Fruit fly (Drosophila melanogaster) whole organism, embryonic: ENCODE data around the gene CG32855.
A peak's percentile ranks its signal among the peaks of the same experiment; 100 is the strongest.

ENCODE experiments used
- CG10274 ChIP-seq: fragments of 200-800 bp; sonication (Bioruptor generic); optimal IDR thresholded peaks from 3 replicates; lab custom pipeline; 2017; ENCODE audit warnings: missing biosample characterization, mild to moderate bottlenecking, missing genetic modification characterization
- CG10366 ChIP-seq: fragments of 200-800 bp; sonication (Bioruptor generic); IDR thresholded peaks from 2 replicates; pipeline ENCODE4 v1.3.6; 2022; ENCODE audit warnings: missing biosample characterization, missing genetic modification characterization
- CG11456 ChIP-seq: fragments of 200-800 bp; sonication (Bioruptor generic); IDR thresholded peaks from 3 replicates; pipeline ENCODE4 v1.3.6; 2022; ENCODE audit warnings: missing biosample characterization, missing genetic modification characterization
- CG11695 ChIP-seq: fragments of 200-800 bp; sonication (Bioruptor generic); IDR thresholded peaks from 3 replicates; pipeline ENCODE4 v1.3.6; 2022; ENCODE audit warnings: missing biosample characterization, missing genetic modification characterization
- CG14050 ChIP-seq: fragments of 200-800 bp; sonication (Bioruptor generic); IDR thresholded peaks from 3 replicates; pipeline ENCODE4 v1.3.6; 2022; ENCODE audit warnings: missing biosample characterization, missing genetic modification characterization
- CG1529 ChIP-seq: fragments of 200-800 bp; sonication (Bioruptor generic); optimal IDR thresholded peaks from 3 replicates; lab custom pipeline; 2018; ENCODE audit warnings: missing biosample characterization, missing genetic modification characterization
- CG15514 ChIP-seq: fragments of 200-800 bp; sonication (Bioruptor generic); optimal IDR thresholded peaks from 3 replicates; lab custom pipeline; 2017; ENCODE audit warnings: missing biosample characterization, missing genetic modification characterization, mild to moderate bottlenecking, moderate library complexity, missing genetic modification reagents
- CG16813 ChIP-seq: fragments of 200-800 bp; sonication (Bioruptor generic); IDR thresholded peaks from 3 replicates; pipeline ENCODE4 v1.3.6; 2022; ENCODE audit warnings: missing biosample characterization, missing genetic modification characterization; ENCODE audit not compliant: partially characterized antibody
- CG2120 ChIP-seq: fragments of 200-800 bp; sonication (Bioruptor generic); optimal IDR thresholded peaks from 3 replicates; lab custom pipeline; 2016; ENCODE audit warnings: missing biosample characterization, missing genetic modification characterization
- CG2875 ChIP-seq: fragments of 200-800 bp; sonication (Bioruptor generic); optimal IDR thresholded peaks from 2 replicates; lab custom pipeline; 2017; ENCODE audit warnings: missing biosample characterization, mild to moderate bottlenecking, missing genetic modification characterization, missing genetic modification reagents
- CG3065 ChIP-seq: fragments of 200-800 bp; sonication (Bioruptor generic); optimal IDR thresholded peaks from 2 replicates; lab custom pipeline; 2016; ENCODE audit warnings: missing biosample characterization, missing genetic modification characterization
- CG31441 ChIP-seq: fragments of 200-800 bp; sonication (Bioruptor generic); IDR thresholded peaks from 2 replicates; pipeline ENCODE4 v1.3.6; 2022; ENCODE audit warnings: missing biosample characterization, missing genetic modification characterization
- CG34224 ChIP-seq: fragments of 200-800 bp; sonication (Bioruptor generic); IDR thresholded peaks from 3 replicates; pipeline ENCODE4 v1.3.6; 2022; ENCODE audit warnings: missing biosample characterization, missing genetic modification characterization; ENCODE audit not compliant: partially characterized antibody
- CG3847 ChIP-seq: fragments of 200-800 bp; sonication (Bioruptor generic); IDR thresholded peaks from 2 replicates; pipeline ENCODE4 v1.3.6; 2022; ENCODE audit warnings: missing biosample characterization, missing genetic modification characterization
- CG4282 ChIP-seq: fragments of 200-800 bp; sonication (Bioruptor generic); optimal IDR thresholded peaks from 2 replicates; lab custom pipeline; 2016; ENCODE audit warnings: missing biosample characterization, missing genetic modification characterization
- CG4328 ChIP-seq: fragments of 200-800 bp; sonication (Bioruptor generic); optimal IDR thresholded peaks from 3 replicates; lab custom pipeline; 2017; ENCODE audit warnings: missing biosample characterization, missing genetic modification reagents, missing genetic modification characterization
- CG6791 ChIP-seq: fragments of 200-800 bp; sonication (Bioruptor generic); IDR thresholded peaks from 3 replicates; pipeline ENCODE4 v1.3.6; 2022; ENCODE audit warnings: missing biosample characterization, missing genetic modification characterization; ENCODE audit not compliant: partially characterized antibody
- CG7357 ChIP-seq: fragments of 200-800 bp; sonication (Bioruptor generic); IDR thresholded peaks from 3 replicates; pipeline ENCODE4 v1.3.6; 2022; ENCODE audit warnings: missing biosample characterization, missing genetic modification characterization
- CG7839 ChIP-seq: fragments of 200-800 bp; sonication (Bioruptor generic); optimal IDR thresholded peaks from 3 replicates; lab custom pipeline; 2018; ENCODE audit warnings: missing biosample characterization, mild to moderate bottlenecking, missing genetic modification characterization, moderate library complexity
- CG7928 ChIP-seq: fragments of 200-800 bp; sonication (Bioruptor generic); optimal IDR thresholded peaks from 2 replicates; lab custom pipeline; 2017; ENCODE audit warnings: missing biosample characterization, mild to moderate bottlenecking, missing genetic modification characterization
- CG9727 ChIP-seq: fragments of 200-800 bp; sonication (Bioruptor generic); optimal IDR thresholded peaks from 3 replicates; lab custom pipeline; 2017; ENCODE audit warnings: missing biosample characterization, mild to moderate bottlenecking, missing genetic modification characterization
- Dip3 ChIP-seq: fragments of 200-800 bp; sonication (Bioruptor generic); optimal IDR thresholded peaks from 3 replicates; lab custom pipeline; 2016; ENCODE audit warnings: missing biosample characterization, missing genetic modification characterization
- E2f1 ChIP-seq: fragments of 200-800 bp; sonication (Bioruptor generic); IDR thresholded peaks from 2 replicates; pipeline ENCODE4 v1.3.6; 2022; ENCODE audit warnings: missing biosample characterization, missing genetic modification characterization
- Ets65A ChIP-seq: fragments of 200-800 bp; sonication (Bioruptor generic); peaks from one replicate; lab custom pipeline; 2016; ENCODE audit warnings: missing biosample characterization, missing genetic modification characterization
- Fer1 ChIP-seq: fragments of 200-800 bp; sonication (Bioruptor generic); optimal IDR thresholded peaks from 2 replicates; lab custom pipeline; 2017; ENCODE audit warnings: missing biosample characterization, mild to moderate bottlenecking, missing genetic modification characterization
- Hey ChIP-seq: fragments of 200-800 bp; sonication (Bioruptor generic); optimal IDR thresholded peaks from 3 replicates; lab custom pipeline; 2018; ENCODE audit warnings: missing biosample characterization, mild to moderate bottlenecking, missing genetic modification characterization
- Lim3 ChIP-seq: fragments of 200-800 bp; sonication (Bioruptor generic); IDR thresholded peaks from 2 replicates; pipeline ENCODE4 v1.3.6; 2022; ENCODE audit warnings: missing biosample characterization, missing genetic modification characterization
- Max ChIP-seq: fragments of 200-800 bp; sonication (Bioruptor generic); optimal IDR thresholded peaks from 2 replicates; lab custom pipeline; 2016; ENCODE audit warnings: missing biosample characterization, mild to moderate bottlenecking, missing genetic modification characterization
- Myb ChIP-seq: fragments of 200-800 bp; sonication (Bioruptor generic); optimal IDR thresholded peaks from 2 replicates; lab custom pipeline; 2016; ENCODE audit warnings: missing biosample characterization, missing genetic modification characterization
- NK7.1 ChIP-seq: fragments of 200-800 bp; sonication (Bioruptor generic); optimal IDR thresholded peaks from 3 replicates; lab custom pipeline; 2016; ENCODE audit warnings: missing biosample characterization, missing genetic modification characterization
- Nf-YB ChIP-seq: fragments of 200-800 bp; sonication (Bioruptor generic); optimal IDR thresholded peaks from 3 replicates; lab custom pipeline; 2019; ENCODE audit warnings: missing biosample characterization, mild to moderate bottlenecking, missing genetic modification characterization, moderate library complexity
- Trl ChIP-seq, 3 experiments: fragments of >200 bp in 2 of 3; fragments of 200-800 bp in 1 of 3; sonication (Bioruptor generic) in 1 of 3; optimal IDR thresholded peaks; 2 replicates in 1 of 3; 3 replicates in 2 of 3; lab custom pipeline; 2016 to 2017; ENCODE audit warnings: missing biosample characterization in 1 of 3, missing genetic modification characterization in 1 of 3
- ac ChIP-seq: fragments of 200-800 bp; sonication (Bioruptor generic); optimal IDR thresholded peaks from 3 replicates; lab custom pipeline; 2017; ENCODE audit warnings: missing biosample characterization, mild to moderate bottlenecking, missing genetic modification characterization
- al ChIP-seq: fragments of 200-800 bp; sonication (Bioruptor generic); IDR thresholded peaks from 2 replicates; pipeline ENCODE4 v1.3.6; 2022; ENCODE audit warnings: missing biosample characterization, missing genetic modification characterization
- br ChIP-seq: fragments of >200 bp; optimal IDR thresholded peaks from 2 replicates; lab custom pipeline; 2017
- crol ChIP-seq: fragments of 200-800 bp; sonication (Bioruptor generic); IDR thresholded peaks from 2 replicates; pipeline ENCODE4 v1.3.6; 2022; ENCODE audit warnings: missing biosample characterization, missing genetic modification characterization
- emc ChIP-seq: fragments of 200-800 bp; sonication (Bioruptor generic); optimal IDR thresholded peaks from 2 replicates; lab custom pipeline; 2016; ENCODE audit warnings: missing biosample characterization, missing genetic modification characterization
- fd64A ChIP-seq: fragments of 200-800 bp; sonication (Bioruptor generic); optimal IDR thresholded peaks from 3 replicates; lab custom pipeline; 2018; ENCODE audit warnings: missing biosample characterization, mild to moderate bottlenecking, missing genetic modification characterization
- lola ChIP-seq, 3 experiments: fragments of >200 bp in 2 of 3; fragments of 200-800 bp in 1 of 3; sonication (Bioruptor generic) in 1 of 3; optimal IDR thresholded peaks; 2 replicates each; lab custom pipeline; 2017 to 2019; ENCODE audit warnings: missing biosample characterization in 3 of 3, missing genetic modification characterization in 3 of 3, mild to moderate bottlenecking in 1 of 3, moderate library complexity in 1 of 3
- p53 ChIP-seq: fragments of 200-800 bp; sonication (Bioruptor generic); optimal IDR thresholded peaks from 2 replicates; lab custom pipeline; 2016; ENCODE audit warnings: missing biosample characterization, missing genetic modification characterization
- peb ChIP-seq: fragments of 200-800 bp; sonication (Bioruptor generic); IDR thresholded peaks from 2 replicates; pipeline ENCODE4 v1.3.6; 2022; ENCODE audit warnings: missing biosample characterization, missing genetic modification characterization
- pnt ChIP-seq: fragments of 200-800 bp; sonication (Bioruptor generic); optimal IDR thresholded peaks from 3 replicates; lab custom pipeline; 2016; ENCODE audit warnings: missing biosample characterization, missing genetic modification characterization
- pzg ChIP-seq: fragments of 200-800 bp; sonication (Bioruptor generic); optimal IDR thresholded peaks from 3 replicates; lab custom pipeline; 2018; ENCODE audit warnings: missing biosample characterization, mild to moderate bottlenecking, missing genetic modification characterization, moderate library complexity
- so ChIP-seq: fragments of 200-800 bp; sonication (Bioruptor generic); IDR thresholded peaks from 3 replicates; pipeline ENCODE4 v1.3.6; 2022; ENCODE audit warnings: missing biosample characterization, missing genetic modification characterization
- tll ChIP-seq, 2 experiments: fragments of 200-800 bp in 1 of 2; fragments of >200 bp in 1 of 2; sonication (Bioruptor generic) in 1 of 2; optimal IDR thresholded peaks; 2 replicates each; lab custom pipeline; 2017 to 2019; ENCODE audit warnings: missing biosample characterization in 2 of 2, missing genetic modification characterization in 2 of 2, mild to moderate bottlenecking in 1 of 2, moderate library complexity in 1 of 2
- ttk ChIP-seq: fragments of 200-800 bp; sonication (Bioruptor generic); IDR thresholded peaks from 2 replicates; pipeline ENCODE4 v2.1.2; 2022; ENCODE audit warnings: missing biosample characterization, missing genetic modification characterization
- wor ChIP-seq: fragments of 200-800 bp; sonication (Bioruptor generic); IDR thresholded peaks from 2 replicates; pipeline ENCODE4 v1.3.6; 2022; ENCODE audit warnings: missing biosample characterization, missing genetic modification characterization
- zen2 ChIP-seq: fragments of 200-800 bp; sonication (Bioruptor generic); IDR thresholded peaks from 3 replicates; pipeline ENCODE4 v1.3.6; 2022; ENCODE audit warnings: missing biosample characterization, missing genetic modification characterization; ENCODE audit not compliant: partially characterized antibody
- zfh1 ChIP-seq: fragments of 200-800 bp; sonication (Bioruptor generic); IDR thresholded peaks from 3 replicates; pipeline ENCODE4 v1.3.6; 2022; ENCODE audit warnings: missing biosample characterization, missing genetic modification characterization

CG32855 gene

dm6 chr3R:16094011-16094729 is 13.4 kb upstream of the CG32855 start (continued):
- peak; percentile 25 for TF ChIP-seq ac
- TF ChIP-seq Lim3 (GFP tag; lab: Robert Waterston, UW): no peak
- no peak for TF ChIP-seq emc (GFP tag; lab: Kevin White, UChicago)
- no peak for TF ChIP-seq Trl (optimal IDR thresholded peaks at IDR 0.05; lab: Kevin White, UChicago)
- TF ChIP-seq Trl (GFP tag; optimal IDR thresholded peaks at IDR 0.05; lab: Kevin White, UChicago): peak; percentile 12
- TF ChIP-seq CG15514: no peak
- TF ChIP-seq Dip3: no peak
- no peak for TF ChIP-seq al
- TF ChIP-seq crol (GFP tag; lab: Robert Waterston, UW): no peak
- TF ChIP-seq pzg: no peak
- no peak for TF ChIP-seq fd64A (GFP tag; lab: Kevin White, UChicago)
- TF ChIP-seq CG10366 (GFP tag; lab: Robert Waterston, UW): peak; percentile 11; the same call in 1 of the 2 replicates
- no peak for TF ChIP-seq peb (GFP tag; lab: Robert Waterston, UW)
- no peak for TF ChIP-seq zen2
- TF ChIP-seq CG16813 (GFP tag; lab: Robert Waterston, UW): no peak
- TF ChIP-seq tll (GFP tag; optimal IDR thresholded peaks at IDR 0.05; lab: Kevin White, UChicago): no peak
- TF ChIP-seq E2f1: peak; percentile 39; the same call in 1 of the 2 replicates
- peak; percentile 54 for TF ChIP-seq CG4328 (GFP tag; lab: Kevin White, UChicago)
- TF ChIP-seq zfh1: no peak
- no peak for TF ChIP-seq Myb (GFP tag; lab: Kevin White, UChicago)
- TF ChIP-seq Nf-YB (GFP tag; lab: Kevin White, UChicago): peak; percentile 67
- no peak; the same call in none of the 2 replicates for TF ChIP-seq ttk (GFP tag; lab: Robert Waterston, UW)
- TF ChIP-seq CG34224 (GFP tag; lab: Robert Waterston, UW): no peak
- no peak for TF ChIP-seq NK7.1 (GFP tag; lab: Kevin White, UChicago)
- TF ChIP-seq wor: no peak
- no peak for TF ChIP-seq p53
- TF ChIP-seq CG3847: no peak
- TF ChIP-seq Hey: no peak
- TF ChIP-seq CG7928 (GFP tag; lab: Kevin White, UChicago): no peak
- peak in 1 of 3 experiments; percentile 92 for TF ChIP-seq lola (GFP tag; optimal IDR thresholded peaks at IDR 0.05; lab: Kevin White, UChicago)
- no peak for TF ChIP-seq br (lab: Kevin White, UChicago)
- no peak for TF ChIP-seq CG6791 (GFP tag; lab: Robert Waterston, UW)
- TF ChIP-seq CG3065 (GFP tag; lab: Kevin White, UChicago): peak; percentile 44
- TF ChIP-seq CG11695 (GFP tag; lab: Robert Waterston, UW): peak; percentile 45; the same call in 1 of the 3 replicates
- TF ChIP-seq Fer1 (GFP tag; lab: Kevin White, UChicago): no peak
- TF ChIP-seq CG14050 (GFP tag; lab: Robert Waterston, UW): no peak; the same call in 2 of the 3 replicates
- no peak for TF ChIP-seq CG2120
- peak; percentile 87 for TF ChIP-seq CG9727
- peak; percentile 55 for TF ChIP-seq pnt
- peak; percentile 85 for TF ChIP-seq CG7839 (tag; lab: Kevin White, UChicago)
- peak; percentile 88 for TF ChIP-seq Ets65A
- TF ChIP-seq so (GFP tag; lab: Robert Waterston, UW): no peak; the same call in 1 of the 3 replicates
- TF ChIP-seq CG31441 (GFP tag; lab: Robert Waterston, UW): peak; percentile 95
- peak; percentile 85 for TF ChIP-seq CG1529 (GFP tag; lab: Kevin White, UChicago)
- peak; percentile 54 for TF ChIP-seq Max
- TF ChIP-seq CG10274 (GFP tag; lab: Kevin White, UChicago): no peak
- TF ChIP-seq CG2875: peak; percentile 80
- no peak for TF ChIP-seq CG7357 (GFP tag; lab: Robert Waterston, UW)
- TF ChIP-seq CG11456 (GFP tag; lab: Robert Waterston, UW): no peak
- no peak for TF ChIP-seq CG4282 (GFP tag; lab: Kevin White, UChicago)
